Fruit fly (Drosophila melanogaster) Kc167 (cell line): Measurements from ENCODE around the gene CG34376.

Experiments
- Myc ChIP-seq: fragments of >200 bp; optimal IDR thresholded peaks from 2 replicates; lab custom pipeline; 2017; ENCODE audit warnings: missing external identifiers
- Sin3A ChIP-seq: fragments of >200 bp; optimal IDR thresholded peaks from 2 replicates; lab custom pipeline; 2018; ENCODE audit warnings: missing external identifiers
- h ChIP-seq: fragments of >200 bp; optimal IDR thresholded peaks from 3 replicates; lab custom pipeline; 2018; ENCODE audit warnings: missing external identifiers
- insv ChIP-seq: fragments of >200 bp; optimal IDR thresholded peaks from 3 replicates; lab custom pipeline; 2018; ENCODE audit warnings: missing external identifiers
- psq ChIP-seq: fragments of >200 bp; optimal IDR thresholded peaks from 2 replicates; lab custom pipeline; 2017; ENCODE audit warnings: missing external identifiers
- ttk ChIP-seq: sonication (Bioruptor generic); optimal IDR thresholded peaks from 2 replicates; lab custom pipeline; 2017; ENCODE audit warnings: missing external identifiers

CG34376 gene

DNA sequence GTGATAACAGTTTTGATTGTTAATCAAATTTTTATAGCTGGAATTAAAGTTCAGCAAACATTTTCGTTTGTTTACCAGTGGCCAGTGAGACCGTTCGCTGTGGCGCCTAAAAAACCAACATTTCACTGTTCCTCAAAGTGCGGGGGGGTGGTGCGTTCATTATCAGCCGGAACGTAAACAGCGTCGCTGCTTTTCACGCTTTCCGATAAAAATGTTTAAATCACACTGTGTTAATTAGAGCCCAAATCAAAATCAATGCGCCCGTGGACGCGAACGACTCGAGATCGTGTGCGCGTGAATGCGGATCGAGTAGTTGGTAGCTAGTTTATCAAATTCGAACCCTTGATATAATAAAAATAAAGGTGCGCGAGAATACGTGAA lies at the start of gene CG34376:
TSS of gene CG34376 (plus strand) at position 226 of the 381 bp plus-strand sequence.
- TF ChIP-seq Sin3A (lab: Kevin White, UChicago): no peak
- peak; percentile 39 for TF ChIP-seq psq
- no peak for TF ChIP-seq ttk (lab: Kevin White, UChicago)
- TF ChIP-seq Myc (lab: Kevin White, UChicago): no peak

DNA sequence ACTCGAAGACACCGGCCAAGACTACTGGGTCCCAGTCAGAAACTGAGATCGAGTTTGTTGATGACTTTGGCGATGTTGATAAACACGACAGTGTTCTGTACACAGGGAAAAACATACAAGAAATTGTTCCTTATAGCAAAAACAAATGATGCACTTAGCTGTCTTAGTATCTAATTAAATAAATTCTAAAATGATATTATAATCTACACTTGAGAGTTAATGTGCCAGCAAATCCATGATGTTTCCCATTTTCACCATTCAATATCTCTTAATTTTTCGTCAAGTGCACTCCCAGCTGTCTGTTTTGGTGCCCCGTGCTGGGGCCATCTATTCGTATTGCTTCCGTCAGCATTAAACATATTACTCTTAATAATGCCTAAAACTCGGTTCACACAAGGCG lies 47.7 kb upstream of the CG34376 start:
- TF ChIP-seq insv (lab: Kevin White, UChicago) (no peak), h (no peak), Myc (lab: Kevin White, UChicago) (no peak), ttk (lab: Kevin White, UChicago) (no peak), psq (no peak), Sin3A (lab: Kevin White, UChicago) (no peak)

DNA sequence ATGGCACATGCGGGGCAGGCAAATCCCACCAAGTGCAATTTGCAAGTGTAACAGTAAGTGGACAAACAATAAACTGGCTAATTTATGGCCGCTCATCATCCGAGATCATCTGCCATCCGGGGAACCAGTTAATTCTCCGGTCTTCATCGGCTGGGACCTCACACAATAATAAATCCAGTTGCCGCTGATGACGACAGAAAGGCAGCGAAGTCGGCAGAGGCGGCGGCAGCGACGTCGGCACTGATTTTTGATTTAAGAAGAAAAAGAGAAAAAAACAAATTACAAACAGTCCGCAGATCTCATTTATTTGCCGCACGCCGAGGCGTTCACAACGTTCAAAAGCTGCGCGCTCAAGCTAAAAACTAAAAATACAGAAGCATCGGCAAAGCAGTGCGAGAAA lies 45.5 kb upstream of the CG34376 start, which contains the start of gene CG13856:
TSS of gene CG13856 (plus strand) at position 301 of the 400 bp plus-strand sequence.
- TF ChIP-seq Myc (lab: Kevin White, UChicago) (no peak), h (no peak), ttk (lab: Kevin White, UChicago) (no peak), psq (no peak), Sin3A (lab: Kevin White, UChicago) (no peak), insv (lab: Kevin White, UChicago) (no peak)

DNA sequence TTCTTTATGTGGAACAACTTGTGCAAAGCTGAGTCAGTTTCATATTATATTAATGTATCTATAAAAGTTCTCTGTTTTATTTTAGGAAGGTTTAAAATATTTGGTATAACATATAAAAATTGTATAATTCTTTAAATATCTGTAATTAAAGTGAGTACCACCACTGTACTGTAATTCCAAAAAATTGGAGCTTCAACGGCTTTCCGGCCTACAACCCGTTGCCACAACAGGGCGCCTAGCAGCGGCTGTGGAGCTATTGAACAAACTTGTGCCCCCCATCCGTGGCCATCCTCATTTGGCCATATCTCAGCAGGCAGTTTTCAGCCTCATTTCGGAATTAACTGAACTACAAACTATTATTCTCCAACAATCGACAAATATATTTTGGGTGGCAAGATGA lies 42.3 kb upstream of the CG34376 start, which contains the start of gene CG13855:
TSS of gene CG13855 (plus strand) at position 301 of the 400 bp plus-strand sequence.
- no peak for TF ChIP-seq insv (lab: Kevin White, UChicago)
- TF ChIP-seq h: no peak
- no peak for TF ChIP-seq psq

DNA sequence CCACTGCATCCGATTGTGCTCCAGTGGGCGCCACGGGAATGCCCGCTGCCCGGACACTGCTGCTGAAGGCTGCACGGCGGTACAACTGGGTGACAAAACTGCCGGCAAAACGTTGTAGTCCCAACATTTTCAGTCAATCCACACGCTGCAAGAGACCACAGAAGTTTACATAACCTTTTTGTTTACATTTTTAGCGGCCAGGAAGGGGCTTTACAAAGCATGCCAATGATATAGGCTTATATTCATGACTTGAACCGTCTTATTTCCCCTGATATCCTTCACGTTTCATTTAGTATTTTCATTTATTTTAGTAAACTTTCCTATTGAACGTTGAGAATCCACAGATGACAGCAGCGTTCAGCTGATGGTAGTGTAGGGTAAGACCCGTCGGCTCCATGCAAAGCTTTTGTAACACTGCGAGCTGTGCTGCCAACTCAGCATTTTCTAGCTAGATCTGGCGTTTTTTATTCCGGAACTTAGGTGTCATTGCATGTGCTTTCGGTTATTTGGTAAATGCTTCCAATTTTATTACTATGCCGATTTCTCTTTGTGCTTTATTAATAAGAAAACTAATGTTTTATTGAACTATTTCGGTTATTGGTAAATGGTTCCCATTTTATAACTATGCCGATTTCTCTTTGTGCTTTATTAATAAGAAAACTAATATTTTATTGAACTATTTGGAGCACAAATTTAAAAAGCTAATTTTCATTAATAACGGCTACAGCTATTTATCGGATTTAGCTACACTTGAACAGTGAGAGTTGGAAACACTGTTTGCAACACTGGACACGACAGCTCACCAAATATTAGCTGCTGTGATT lies 37.1 kb upstream of the CG34376 start, which contains the start of the genes CG13850 and lqfR:
TSS of gene CG13850 (minus strand) at position 379 of the 824 bp plus-strand sequence.
TSS of gene lqfR (plus strand) at position 765 of the 824 bp plus-strand sequence.
- TF ChIP-seq h (no peak), psq (no peak), insv (lab: Kevin White, UChicago) (no peak), ttk (lab: Kevin White, UChicago) (no peak), Sin3A (lab: Kevin White, UChicago) (no peak), Myc (lab: Kevin White, UChicago) (no peak)

DNA sequence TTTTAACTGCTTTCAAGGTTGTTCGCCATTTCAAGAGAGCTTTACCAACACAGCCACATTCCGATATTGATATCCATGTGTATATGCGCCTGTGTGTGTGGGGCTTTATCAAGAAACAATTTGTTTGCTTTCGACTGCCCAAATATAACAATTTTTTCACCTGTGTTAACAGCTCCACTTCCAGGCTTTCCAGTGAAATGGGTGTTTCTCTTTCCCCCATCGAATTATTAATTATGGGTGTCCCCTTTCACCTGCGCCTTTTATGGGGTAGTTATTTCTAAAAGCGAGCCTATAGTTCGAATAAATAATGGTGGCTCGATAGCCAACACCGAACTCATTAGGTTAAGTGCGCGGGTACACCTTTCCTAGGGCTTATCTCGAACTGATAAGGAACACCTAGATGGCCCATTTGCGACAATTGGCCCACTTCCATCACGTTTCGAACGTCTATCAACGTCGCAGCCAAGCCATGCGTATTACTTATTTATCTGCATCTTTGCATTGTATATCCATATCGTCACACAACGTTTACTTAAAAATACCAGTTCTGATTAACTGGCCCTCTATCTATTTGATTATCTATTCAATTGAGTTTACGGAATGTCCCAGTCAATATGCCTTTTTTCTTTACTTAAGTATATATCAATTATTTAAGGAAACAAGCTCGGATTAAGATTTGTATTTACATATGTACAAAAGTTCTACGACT lies 35.9 kb upstream of the CG34376 start:
- TF ChIP-seq psq (no peak), Sin3A (lab: Kevin White, UChicago) (no peak), insv (lab: Kevin White, UChicago) (no peak), h (no peak), Myc (lab: Kevin White, UChicago) (no peak)

DNA sequence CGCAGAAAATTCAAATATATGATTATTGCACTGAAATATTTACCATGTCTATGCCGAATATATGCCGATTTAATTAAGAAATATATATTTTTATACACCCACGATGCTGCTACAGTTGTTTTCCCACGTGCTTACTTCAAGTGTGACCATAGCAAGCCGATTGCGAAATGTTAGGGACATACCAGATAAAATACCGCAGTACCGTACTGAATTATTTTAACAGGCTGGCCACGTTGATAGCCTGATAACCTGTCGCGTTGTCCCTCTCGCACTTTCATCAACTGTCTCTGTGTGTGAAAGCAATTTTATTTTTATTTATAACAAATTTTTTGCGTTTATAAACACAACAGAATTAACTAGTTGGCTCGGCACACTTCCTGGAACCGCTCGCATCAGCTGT lies 27.0 kb upstream of the CG34376 start, which contains the start of the genes Nop56 and mats:
TSS of gene Nop56 (minus strand) at position 158 of the 400 bp plus-strand sequence.
TSS of gene mats (plus strand) at position 251 of the 400 bp plus-strand sequence.
- TF ChIP-seq Myc (lab: Kevin White, UChicago) (no peak), insv (lab: Kevin White, UChicago) (no peak), Sin3A (lab: Kevin White, UChicago) (no peak), psq (no peak), h (no peak), ttk (lab: Kevin White, UChicago) (no peak)

DNA sequence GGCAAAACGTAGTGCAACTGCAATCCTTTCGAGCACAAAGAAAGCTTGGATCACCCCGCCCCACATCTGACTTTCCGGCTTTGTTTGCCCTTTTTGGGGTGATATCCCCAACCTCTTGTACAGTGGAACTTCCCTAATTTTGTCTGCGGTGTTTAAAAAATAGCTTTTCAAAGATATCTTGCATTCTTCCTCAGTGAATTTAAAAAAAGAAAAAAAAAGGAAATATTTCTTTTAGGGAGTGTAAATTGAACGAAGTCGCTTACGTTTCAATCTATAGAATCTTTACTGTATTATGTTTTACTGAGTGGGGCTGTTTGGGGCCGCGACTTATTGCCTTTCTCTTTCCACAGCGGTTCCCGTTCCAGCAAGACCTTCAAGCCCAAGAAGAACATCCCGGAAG lies 26.3 kb upstream of the CG34376 start:
- TF ChIP-seq ttk (lab: Kevin White, UChicago) (no peak), Myc (lab: Kevin White, UChicago) (no peak), h (no peak), insv (lab: Kevin White, UChicago) (no peak), Sin3A (lab: Kevin White, UChicago) (no peak), psq (no peak)

DNA sequence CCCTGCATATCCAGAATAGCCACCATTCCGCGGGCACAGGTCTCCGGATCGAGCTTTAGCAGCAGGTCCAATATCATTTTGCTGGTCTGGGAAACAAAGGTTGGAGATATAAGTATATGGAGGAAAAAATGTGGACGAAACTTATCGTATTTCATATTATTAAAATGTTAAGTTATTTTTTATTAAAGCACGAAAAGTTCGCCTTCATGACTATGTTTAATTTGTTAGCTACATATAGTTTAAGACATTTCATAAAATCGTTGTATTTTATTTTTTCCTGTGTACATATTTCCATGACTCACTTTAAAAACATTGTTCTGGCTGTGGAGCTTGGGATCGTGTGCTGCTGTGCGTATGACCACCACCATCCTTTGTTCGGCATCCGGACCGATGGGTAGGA lies 23.9 kb upstream of the CG34376 start:
- TF ChIP-seq insv (lab: Kevin White, UChicago): no peak
- TF ChIP-seq Sin3A (lab: Kevin White, UChicago): no peak
- no peak for TF ChIP-seq Myc (lab: Kevin White, UChicago)
- no peak for TF ChIP-seq psq
- TF ChIP-seq ttk (lab: Kevin White, UChicago): no peak
- no peak for TF ChIP-seq h

DNA sequence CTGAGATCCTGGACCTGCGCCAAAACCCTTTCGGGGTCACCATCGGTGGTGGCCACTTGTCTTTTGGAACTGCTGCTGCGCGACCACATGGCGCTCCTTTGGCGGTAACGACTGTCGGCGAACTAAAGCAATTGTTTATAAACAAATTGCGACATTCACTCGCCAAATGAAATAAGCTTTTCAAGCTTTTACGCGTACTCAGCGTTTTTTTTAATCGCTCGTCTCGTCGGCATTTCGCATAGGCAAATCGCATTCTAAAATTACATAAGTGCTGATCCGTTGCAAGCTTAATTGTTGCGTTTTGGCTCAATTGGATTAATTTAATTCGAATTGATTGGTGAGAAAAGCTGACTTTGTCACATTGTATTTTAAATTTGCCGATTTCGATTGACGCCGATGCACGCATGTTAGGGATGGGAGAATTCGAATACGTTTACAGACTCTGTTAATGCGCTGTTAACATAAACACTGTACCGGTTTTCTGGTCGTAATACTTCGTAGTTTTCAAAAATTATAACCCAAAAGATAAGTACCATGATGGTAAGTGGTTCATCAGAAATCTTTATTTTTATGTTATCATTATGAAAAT lies 23.2 kb upstream of the CG34376 start, which contains the start of gene pinta:
TSS of gene pinta (minus strand) at position 328 of the 589 bp plus-strand sequence.
- TF ChIP-seq ttk (lab: Kevin White, UChicago): no peak
- TF ChIP-seq psq: no peak
- no peak for TF ChIP-seq h
- no peak for TF ChIP-seq Sin3A (lab: Kevin White, UChicago)
- no peak for TF ChIP-seq Myc (lab: Kevin White, UChicago)
- TF ChIP-seq insv (lab: Kevin White, UChicago): no peak

DNA sequence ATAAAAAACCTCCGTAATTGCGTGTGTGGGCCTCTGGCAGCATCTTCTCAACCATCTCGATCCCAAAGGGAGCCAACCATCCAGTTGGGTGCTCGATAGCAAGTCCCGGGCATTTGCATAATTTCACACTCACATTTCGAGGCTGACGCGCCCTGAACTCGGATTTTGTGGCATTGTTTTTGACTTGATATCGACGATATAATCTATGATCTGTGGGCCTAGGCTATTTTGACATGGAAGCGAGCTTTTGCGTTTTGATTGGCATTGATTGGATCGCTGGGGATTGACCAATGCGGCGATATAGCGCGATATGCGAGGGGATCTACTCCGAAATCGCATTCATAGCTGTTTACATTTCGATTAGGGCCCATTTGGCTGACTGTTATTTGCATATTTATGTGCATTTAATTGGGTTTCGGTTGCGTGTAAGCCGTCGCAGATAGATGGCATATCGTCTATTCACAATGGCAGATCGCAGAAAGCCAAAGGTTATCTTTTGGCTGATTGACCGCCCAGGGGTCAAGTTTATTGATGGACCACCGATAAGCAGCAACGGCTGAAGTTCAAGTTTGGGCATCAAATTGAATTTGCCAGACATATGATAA lies 15.6 kb upstream of the CG34376 start:
- TF ChIP-seq insv (lab: Kevin White, UChicago) (no peak), Sin3A (lab: Kevin White, UChicago) (no peak), ttk (lab: Kevin White, UChicago) (no peak), Myc (lab: Kevin White, UChicago) (no peak), h (no peak), psq (no peak)
